Fruit fly (Drosophila melanogaster): Measurements from ENCODE around the gene Mur89F.

The Mur89F gene

dm6 chr3R:17192009-17192408 is 9.9 kb downstream of the Mur89F start:
- TF ChIP-seq hbn (GFP tag; IDR thresholded peaks at IDR 0.05; ENCODE audit: partially characterized antibody) (no peak), lola (GFP tag; optimal IDR thresholded peaks at IDR 0.05) (no peak), z (GFP tag; IDR thresholded peaks at IDR 0.05) (no peak), fu2 (GFP tag; optimal IDR thresholded peaks at IDR 0.05) (no peak)

- peak; percentile 26 for TF ChIP-seq sens (GFP tag)
- peak; percentile 31 for TF ChIP-seq CG11504 (tag; optimal IDR thresholded peaks at IDR 0.05)
- TF ChIP-seq stc (GFP tag; IDR thresholded peaks at IDR 0.05): no peak
- TF ChIP-seq CG6254 (GFP tag; optimal IDR thresholded peaks at IDR 0.05): no peak
- TF ChIP-seq CG7357 (GFP tag; IDR thresholded peaks at IDR 0.05): no peak
- TF ChIP-seq CG10209 (GFP tag; optimal IDR thresholded peaks at IDR 0.05): no peak
- peak; percentile 11 for TF ChIP-seq cwo (GFP tag; optimal IDR thresholded peaks at IDR 0.05)
- no peak for TF ChIP-seq CG6654 (GFP tag; optimal IDR thresholded peaks at IDR 0.05)
- no peak for TF ChIP-seq fd3F (GFP tag; optimal IDR thresholded peaks at IDR 0.05)
- TF ChIP-seq CTCF (GFP tag; optimal IDR thresholded peaks at IDR 0.05): no peak
- no peak for TF ChIP-seq Dp (GFP tag; optimal IDR thresholded peaks at IDR 0.05)
- no peak for TF ChIP-seq Scr (GFP tag; IDR thresholded peaks at IDR 0.05; ENCODE audit: partially characterized antibody)
- no peak for TF ChIP-seq ttk (GFP tag; IDR thresholded peaks at IDR 0.05)
- TF ChIP-seq Mrtf (GFP tag; IDR thresholded peaks at IDR 0.05): no peak
- TF ChIP-seq her (GFP tag; optimal IDR thresholded peaks at IDR 0.05): no peak
- no peak for TF ChIP-seq chn (GFP tag; optimal IDR thresholded peaks at IDR 0.05)
- no peak for TF ChIP-seq Deaf1 (tag; optimal IDR thresholded peaks at IDR 0.05)
- TF ChIP-seq CG18599 (GFP tag; optimal IDR thresholded peaks at IDR 0.05): peak; percentile 68
- TF ChIP-seq Gug (GFP tag; IDR thresholded peaks at IDR 0.05): no peak
- TF ChIP-seq prd (optimal IDR thresholded peaks at IDR 0.05): no peak
- TF ChIP-seq prd (GFP tag; IDR thresholded peaks at IDR 0.05): no peak
- no peak for TF ChIP-seq Tbp (GFP tag; optimal IDR thresholded peaks at IDR 0.05)
- no peak for TF ChIP-seq hbn (GFP tag; IDR thresholded peaks at IDR 0.05; ENCODE audit: partially characterized antibody)
- TF ChIP-seq onecut (GFP tag; IDR thresholded peaks at IDR 0.05): no peak
- no peak for TF ChIP-seq CG18619 (GFP tag; optimal IDR thresholded peaks at IDR 0.05)
- TF ChIP-seq Ravus (GFP tag; IDR thresholded peaks at IDR 0.05): no peak
- TF ChIP-seq CG11560 (tag; IDR thresholded peaks at IDR 0.05): no peak
- no peak for TF ChIP-seq esg (GFP tag; conservative IDR thresholded peaks at IDR 0.05)
- TF ChIP-seq Hmr (GFP tag; optimal IDR thresholded peaks at IDR 0.05): peak; percentile 12
- peak; percentile 61 for TF ChIP-seq lab (GFP tag; optimal IDR thresholded peaks at IDR 0.05)
- no peak for TF ChIP-seq slou (GFP tag; optimal IDR thresholded peaks at IDR 0.05)
- TF ChIP-seq E2f1 (GFP tag; IDR thresholded peaks at IDR 0.05): no peak
- TF ChIP-seq CkIIα-i1 (GFP tag; IDR thresholded peaks at IDR 0.05): no peak
- peak; percentile 8 for TF ChIP-seq CG3281 (GFP tag; optimal IDR thresholded peaks at IDR 0.05)
- peak; percentile 21 for TF ChIP-seq Meics (GFP tag; optimal IDR thresholded peaks at IDR 0.05)
- TF ChIP-seq Med (GFP tag): no peak
These were observed 23.8 kb downstream of the Mur89F start for dm6 chr3R:17178140-17178539.

- peak; percentile 72 for TF ChIP-seq CG2120 (GFP tag; optimal IDR thresholded peaks at IDR 0.05)
- TF ChIP-seq nerfin-2 (GFP tag; IDR thresholded peaks at IDR 0.05; ENCODE audit: partially characterized antibody): no peak
- no peak for TF ChIP-seq Atf-2 (GFP tag; optimal IDR thresholded peaks at IDR 0.05)
- TF ChIP-seq CG15073 (GFP tag; optimal IDR thresholded peaks at IDR 0.05): no peak
- peak; percentile 80 for TF ChIP-seq stwl (tag; optimal IDR thresholded peaks at IDR 0.05)
- TF ChIP-seq Dbx (GFP tag; IDR thresholded peaks at IDR 0.05): peak; percentile 43; the same call in 2 of the 3 replicates
- peak; percentile 95 for TF ChIP-seq CG31441 (GFP tag; IDR thresholded peaks at IDR 0.05)
- peak; percentile 56 for TF ChIP-seq nmo (GFP tag; optimal IDR thresholded peaks at IDR 0.05)
- peak; percentile 50 for TF ChIP-seq CG14441 (GFP tag; IDR thresholded peaks at IDR 0.05)
- TF ChIP-seq CG13123 (GFP tag; optimal IDR thresholded peaks at IDR 0.05): no peak
- TF ChIP-seq HHEX (GFP tag; optimal IDR thresholded peaks at IDR 0.05): peak; percentile 29
- TF ChIP-seq C15 (GFP tag; IDR thresholded peaks at IDR 0.05): 0 out of 3 replicates have a peak, but pooled peaks have one; percentile 21
- no peak for TF ChIP-seq CG12219 (GFP tag; optimal IDR thresholded peaks at IDR 0.05)
These were observed 50.4 kb downstream of the Mur89F start, which contains the start of gene CG5292 for dm6 chr3R:17151376-17152026. CG5292 (plus strand) TSS chr3R:17151861.
